Fruit fly (Drosophila melanogaster) whole organism, prepupa: ENCODE results near the gene CG10029.

Experiments used
- Blimp-1 ChIP-seq: fragments of 200-800 bp; sonication (Bioruptor generic); optimal IDR thresholded peaks from 3 replicates; lab custom pipeline; 2017; ENCODE audit warnings: missing biosample characterization, missing genetic modification characterization, mild to moderate bottlenecking, moderate library complexity, missing genetic modification reagents
- CG10631 ChIP-seq: fragments of 200-800 bp; sonication (Bioruptor generic); optimal IDR thresholded peaks from 2 replicates; lab custom pipeline; 2016; ENCODE audit warnings: missing biosample characterization, missing genetic modification characterization
- CG10669 ChIP-seq: fragments of 200-800 bp; sonication (Bioruptor generic); optimal IDR thresholded peaks from 3 replicates; lab custom pipeline; 2018; ENCODE audit warnings: missing biosample characterization, mild to moderate bottlenecking, missing genetic modification characterization, moderate library complexity
- CG11762 ChIP-seq: fragments of 200-800 bp; sonication (Bioruptor generic); optimal IDR thresholded peaks from 3 replicates; lab custom pipeline; 2016; ENCODE audit warnings: missing biosample characterization, missing genetic modification characterization; ENCODE audit not compliant: insufficient read depth
- CG11902 ChIP-seq: fragments of 200-800 bp; sonication (Bioruptor generic); optimal IDR thresholded peaks from 3 replicates; lab custom pipeline; 2016; ENCODE audit warnings: missing biosample characterization, missing genetic modification characterization
- CG1621 ChIP-seq: fragments of 200-800 bp; sonication (Bioruptor generic); optimal IDR thresholded peaks from 3 replicates; lab custom pipeline; 2018; ENCODE audit warnings: missing biosample characterization, mild to moderate bottlenecking, missing genetic modification characterization
- CG3032 ChIP-seq: fragments of 200-800 bp; optimal IDR thresholded peaks from 2 replicates; lab custom pipeline; 2019; ENCODE audit warnings: missing biosample characterization, mild to moderate bottlenecking, missing genetic modification characterization, moderate library complexity
- CG31627 ChIP-seq: fragments of 200-800 bp; sonication (Bioruptor generic); optimal IDR thresholded peaks from 3 replicates; lab custom pipeline; 2016; ENCODE audit warnings: missing biosample characterization, missing genetic modification characterization
- CG34406 ChIP-seq: fragments of 200-800 bp; sonication (Bioruptor generic); optimal IDR thresholded peaks from 3 replicates; lab custom pipeline; 2016; ENCODE audit warnings: missing biosample characterization, missing genetic modification characterization
- CG3919 ChIP-seq: fragments of 200-800 bp; sonication (Bioruptor generic); optimal IDR thresholded peaks from 3 replicates; lab custom pipeline; 2016; ENCODE audit warnings: missing biosample characterization, missing genetic modification characterization
- CG4318 ChIP-seq: fragments of 200-800 bp; sonication (Bioruptor generic); optimal IDR thresholded peaks from 3 replicates; lab custom pipeline; 2017; ENCODE audit warnings: missing biosample characterization, mild to moderate bottlenecking, missing genetic modification characterization
- CG6163 ChIP-seq: fragments of 200-800 bp; sonication (Bioruptor generic); IDR thresholded peaks from 3 replicates; pipeline ENCODE4 v1.3.6; 2022; ENCODE audit warnings: missing biosample characterization, missing genetic modification characterization
- CG6808 ChIP-seq: fragments of 200-800 bp; sonication (Bioruptor generic); optimal IDR thresholded peaks from 3 replicates; lab custom pipeline; 2017; ENCODE audit warnings: missing biosample characterization, missing genetic modification characterization, mild to moderate bottlenecking, moderate library complexity, missing genetic modification reagents
- CG6854 ChIP-seq: fragments of 200-800 bp; sonication (Bioruptor generic); optimal IDR thresholded peaks from 2 replicates; lab custom pipeline; 2017; ENCODE audit warnings: missing biosample characterization, mild to moderate bottlenecking, missing genetic modification characterization
- CG7368 ChIP-seq: fragments of 200-800 bp; sonication (Bioruptor generic); optimal IDR thresholded peaks from 3 replicates; lab custom pipeline; 2016; ENCODE audit warnings: missing biosample characterization, missing genetic modification characterization
- CG8319 ChIP-seq: fragments of 200-800 bp; sonication (Bioruptor generic); optimal IDR thresholded peaks from 3 replicates; lab custom pipeline; 2016; ENCODE audit warnings: missing biosample characterization, missing genetic modification characterization
- Eip75B ChIP-seq: fragments of 200-800 bp; sonication (Bioruptor generic); optimal IDR thresholded peaks from 3 replicates; lab custom pipeline; 2016; ENCODE audit warnings: missing biosample characterization, missing genetic modification characterization
- Eip93F ChIP-seq: fragments of 200-800 bp; sonication (Bioruptor generic); optimal IDR thresholded peaks from 2 replicates; lab custom pipeline; 2016; ENCODE audit warnings: missing biosample characterization, mild to moderate bottlenecking, missing genetic modification characterization
- Ets21C ChIP-seq: fragments of 200-800 bp; sonication (Bioruptor generic); optimal IDR thresholded peaks from 3 replicates; lab custom pipeline; 2016; ENCODE audit warnings: missing biosample characterization, missing genetic modification characterization
- Ets96B ChIP-seq: fragments of 200-800 bp; optimal IDR thresholded peaks from 2 replicates; lab custom pipeline; 2019; ENCODE audit warnings: missing biosample characterization, mild to moderate bottlenecking, missing genetic modification characterization, moderate library complexity
- Hr38 ChIP-seq: sonication (Bioruptor generic); optimal IDR thresholded peaks from 2 replicates; lab custom pipeline; 2016; ENCODE audit warnings: missing biosample characterization, missing genetic modification characterization
- Hr4 ChIP-seq: fragments of 200-800 bp; sonication (Bioruptor generic); optimal IDR thresholded peaks from 3 replicates; lab custom pipeline; 2016; ENCODE audit warnings: missing biosample characterization, missing genetic modification characterization
- Lpt ChIP-seq: fragments of 200-800 bp; sonication (Bioruptor generic); optimal IDR thresholded peaks from 3 replicates; lab custom pipeline; 2016; ENCODE audit warnings: missing biosample characterization, missing genetic modification characterization
- Smox ChIP-seq: fragments of 200-800 bp; sonication (Bioruptor generic); optimal IDR thresholded peaks from 3 replicates; lab custom pipeline; 2016; ENCODE audit warnings: missing biosample characterization, missing genetic modification characterization
- Sox14 ChIP-seq: fragments of 200-800 bp; sonication (Bioruptor generic); optimal IDR thresholded peaks from 3 replicates; lab custom pipeline; 2016; ENCODE audit warnings: missing biosample characterization, missing genetic modification characterization
- Sox15 ChIP-seq: fragments of 200-800 bp; sonication (Bioruptor generic); optimal IDR thresholded peaks from 3 replicates; lab custom pipeline; 2016; ENCODE audit warnings: missing biosample characterization, missing genetic modification characterization
- acj6 ChIP-seq: fragments of 200-800 bp; sonication (Bioruptor generic); optimal IDR thresholded peaks from 3 replicates; lab custom pipeline; 2016; ENCODE audit warnings: missing biosample characterization, missing genetic modification characterization
- cyc ChIP-seq: fragments of 200-800 bp; sonication (Bioruptor generic); optimal IDR thresholded peaks from 3 replicates; lab custom pipeline; 2016; ENCODE audit warnings: missing biosample characterization, missing genetic modification characterization
- dsx ChIP-seq: fragments of 200-800 bp; optimal IDR thresholded peaks from 3 replicates; lab custom pipeline; 2019; ENCODE audit warnings: missing biosample characterization, mild to moderate bottlenecking, missing genetic modification characterization, moderate library complexity; ENCODE audit not compliant: poor library complexity, severe bottlenecking
- eg ChIP-seq: fragments of 200-800 bp; sonication (Bioruptor generic); IDR thresholded peaks from 3 replicates; pipeline ENCODE4 v1.3.6; 2022; ENCODE audit warnings: missing biosample characterization, missing genetic modification characterization
- fd85E ChIP-seq: fragments of 200-800 bp; sonication (Bioruptor generic); optimal IDR thresholded peaks from 3 replicates; lab custom pipeline; 2016; ENCODE audit warnings: missing biosample characterization, missing genetic modification characterization
- fkh ChIP-seq: fragments of 200-800 bp; sonication (Bioruptor generic); optimal IDR thresholded peaks from 3 replicates; lab custom pipeline; 2017; ENCODE audit warnings: missing biosample characterization, mild to moderate bottlenecking, missing genetic modification characterization, moderate library complexity
- net ChIP-seq: fragments of 200-800 bp; sonication (Bioruptor generic); optimal IDR thresholded peaks from 3 replicates; lab custom pipeline; 2016; ENCODE audit warnings: missing biosample characterization, missing genetic modification characterization
- pdm3 ChIP-seq: fragments of 200-800 bp; sonication (Bioruptor generic); optimal IDR thresholded peaks from 3 replicates; lab custom pipeline; 2016; ENCODE audit warnings: missing biosample characterization, missing genetic modification characterization
- spab ChIP-seq: fragments of 200-800 bp; sonication (Bioruptor generic); optimal IDR thresholded peaks from 2 replicates; lab custom pipeline; 2017; ENCODE audit warnings: missing biosample characterization, mild to moderate bottlenecking, missing genetic modification characterization, missing genetic modification reagents
- ss ChIP-seq, 2 experiments: fragments of 200-800 bp; sonication (Bioruptor generic); optimal IDR thresholded peaks; 2 replicates in 1 of 2; 3 replicates in 1 of 2; lab custom pipeline; 2017 to 2018; ENCODE audit warnings: mild to moderate bottlenecking in 2 of 2, missing biosample characterization in 2 of 2, missing genetic modification characterization in 2 of 2, moderate library complexity in 1 of 2

CG10029 gene

DNA sequence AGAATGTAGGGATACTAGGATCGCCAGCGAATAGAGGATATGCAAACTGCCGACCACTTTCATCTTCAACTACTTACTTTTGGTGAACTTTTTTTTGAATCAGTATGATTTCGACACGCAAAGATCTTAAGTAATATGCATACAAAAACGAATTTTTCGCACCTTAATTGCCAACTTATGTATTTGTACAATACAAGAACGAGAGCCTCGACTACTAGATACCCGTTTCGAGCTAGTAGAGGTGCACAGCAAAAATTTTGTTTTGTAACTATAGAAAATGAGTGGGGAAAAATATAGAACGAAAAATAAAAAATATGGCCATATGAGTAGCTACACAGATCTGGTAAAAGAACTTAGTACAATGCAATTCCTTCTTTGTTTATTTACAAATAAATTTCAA lies at the start of gene CG10029:
Gene CG10029 (minus strand): TSS at position 101 of the 400 bp plus-strand sequence.
- no peak for TF ChIP-seq Blimp-1 (GFP tag; lab: Kevin White, UChicago)

dm6 chr3R:7365527-7365926 lies 48.5 kb upstream of the CG10029 start, which contains the start of the genes Mst84Db and Mst84Da:
Gene Mst84Db, minus strand, starts transcription at chr3R:7365627.
Gene Mst84Da, plus strand, starts transcription at chr3R:7365850.
- TF ChIP-seq Ets21C (no peak), CG34406 (GFP tag; lab: Kevin White, UChicago) (no peak), net (GFP tag; lab: Kevin White, UChicago) (no peak), CG6808 (GFP tag; lab: Kevin White, UChicago) (no peak), fkh (no peak)
- TF ChIP-seq, all 60 proteins: peak for 0

- TF ChIP-seq ss (GFP tag; optimal IDR thresholded peaks at IDR 0.05; lab: Kevin White, UChicago) (no peak), fd85E (GFP tag; lab: Kevin White, UChicago) (no peak), pdm3 (GFP tag; lab: Kevin White, UChicago) (no peak), CG11902 (GFP tag; lab: Kevin White, UChicago) (no peak), CG10669 (GFP tag; lab: Kevin White, UChicago) (no peak), CG8319 (no peak), Eip75B (no peak), CG3919 (GFP tag; lab: Kevin White, UChicago) (no peak), CG7368 (GFP tag; lab: Kevin White, UChicago) (no peak), Eip93F (GFP tag; lab: Kevin White, UChicago) (no peak), CG11762 (GFP tag; lab: Kevin White, UChicago) (no peak), Hr4 (no peak), CG3032 (no peak), CG4318 (GFP tag; lab: Kevin White, UChicago) (no peak), acj6 (GFP tag; lab: Kevin White, UChicago) (no peak), Hr38 (GFP tag; lab: Kevin White, UChicago) (no peak), Ets96B (no peak), net (GFP tag; lab: Kevin White, UChicago) (no peak), Sox15 (GFP tag; lab: Kevin White, UChicago) (no peak), CG1621 (tag; lab: Kevin White, UChicago) (no peak)
These were observed 47.6 kb upstream of the CG10029 start, which contains the start of gene Mst84Dc for dm6 chr3R:7364573-7364972. Gene Mst84Dc, minus strand, starts transcription at chr3R:7364673.

DNA sequence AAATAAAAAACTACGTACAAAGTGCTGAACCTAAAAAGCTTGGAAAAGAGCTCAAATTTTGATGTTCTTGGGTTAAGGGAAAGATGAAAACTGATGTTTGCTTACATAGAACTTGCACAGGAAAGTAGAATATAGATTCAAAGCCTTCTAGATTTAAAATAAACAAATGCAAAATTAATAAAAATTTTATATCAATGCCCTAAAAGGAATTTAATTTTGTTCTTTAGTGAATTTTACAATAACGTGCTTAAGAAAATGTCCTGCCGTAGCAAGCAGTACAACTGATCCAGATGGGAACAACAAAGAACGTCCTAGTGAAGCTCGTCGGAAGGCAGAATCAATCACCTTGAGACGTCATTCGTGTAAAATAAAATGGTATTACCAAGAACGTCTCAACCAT lies 46.7 kb upstream of the CG10029 start, which contains the start of gene Mst84Dd:
Gene Mst84Dd (minus strand): TSS at position 101 of the 400 bp plus-strand sequence.
- TF ChIP-seq Smox (GFP tag; lab: Kevin White, UChicago) = no peak
- TF ChIP-seq Sox14 (GFP tag; lab: Kevin White, UChicago) = no peak
- TF ChIP-seq CG10631 (GFP tag; lab: Kevin White, UChicago) = no peak
- no peak for TF ChIP-seq dsx (GFP tag; lab: Kevin White, UChicago)
- no peak for TF ChIP-seq Hr4
- TF ChIP-seq CG31627 (GFP tag; lab: Kevin White, UChicago) = no peak
- no peak for TF ChIP-seq Eip75B
- TF ChIP-seq CG6854 (GFP tag; lab: Kevin White, UChicago) = no peak
- no peak for TF ChIP-seq cyc
- TF ChIP-seq spab (GFP tag; lab: Kevin White, UChicago) = no peak
- no peak for TF ChIP-seq CG6163 (GFP tag; lab: Robert Waterston, UW)
- TF ChIP-seq Sox15 (GFP tag; lab: Kevin White, UChicago) = no peak
- no peak for TF ChIP-seq Lpt (GFP tag; lab: Kevin White, UChicago)
- no peak for TF ChIP-seq fd85E (GFP tag; lab: Kevin White, UChicago)
- no peak for TF ChIP-seq eg (GFP tag; lab: Robert Waterston, UW)
